Worm (Caenorhabditis elegans): ENCODE results near the gene fbxa-213.

ce11 chrV:18243227-18243626, 25.4 kb downstream of the fbxa-213 start:
- TF ChIP-seq zag-1 (tag; optimal IDR thresholded peaks at IDR 0.05) (no peak), ztf-4 (tag; optimal IDR thresholded peaks at IDR 0.05) (no peak), lsy-2 (tag; optimal IDR thresholded peaks at IDR 0.05) (no peak), skn-1 (tag; optimal IDR thresholded peaks at IDR 0.05) (no peak)
